Worm (Caenorhabditis elegans) whole organism, early embryonic: ENCODE data around the gene F10C1.8.
"Not testable (repeated sequence)": the region's sequence is repeated elsewhere in the genome, so short reads cannot be mapped to it uniquely, and the experiment has no call there.

Experiments used
- B0310.2 ChIP-seq: sonication (generic microtip); optimal IDR thresholded peaks from 2 replicates; lab custom pipeline; 2016; ENCODE audit warnings: mild to moderate bottlenecking, missing genetic modification characterization, missing compliant biosample characterization
- F13C5.2 ChIP-seq: sonication (generic microtip); optimal IDR thresholded peaks from 2 replicates; lab custom pipeline; 2017; ENCODE audit warnings: mild to moderate bottlenecking, missing genetic modification characterization, inconsistent platforms, missing compliant biosample characterization
- aly-1 ChIP-seq: sonication (generic microtip); optimal IDR thresholded peaks from 2 replicates; lab custom pipeline; 2016; ENCODE audit warnings: missing genetic modification characterization, missing compliant biosample characterization
- ama-1 ChIP-seq: fragments of 150-350 bp; optimal IDR thresholded peaks from 2 replicates; lab custom pipeline; 2014
- ceh-13 ChIP-seq: fragments of 200-800 bp; sonication (Bioruptor generic); optimal IDR thresholded peaks from 2 replicates; lab custom pipeline; 2018; ENCODE audit warnings: mild to moderate bottlenecking, missing genetic modification characterization, missing compliant biosample characterization
- ceh-36 ChIP-seq: sonication (generic microtip); optimal IDR thresholded peaks from 2 replicates; lab custom pipeline; 2016; ENCODE audit warnings: missing genetic modification characterization, inconsistent platforms, missing compliant biosample characterization
- ets-7 ChIP-seq: sonication (generic microtip); optimal IDR thresholded peaks from 2 replicates; lab custom pipeline; 2016; ENCODE audit warnings: missing genotype, missing genetic modification characterization, missing compliant biosample characterization
- flt-1 ChIP-seq: fragments of 200-800 bp; sonication (Bioruptor generic); IDR thresholded peaks from 2 replicates; pipeline ENCODE4 v1.3.6; 2022; ENCODE audit warnings: missing genetic modification characterization, missing compliant biosample characterization
- hmbx-1 ChIP-seq: sonication (generic microtip); optimal IDR thresholded peaks from 2 replicates; lab custom pipeline; 2016; ENCODE audit warnings: mild to moderate bottlenecking, missing genetic modification characterization, missing compliant biosample characterization
- hmg-4 ChIP-seq: fragments of 200-800 bp; sonication (Bioruptor generic); optimal IDR thresholded peaks from 2 replicates; lab custom pipeline; 2018; ENCODE audit warnings: mild to moderate bottlenecking, missing genetic modification characterization, missing compliant biosample characterization
- hnd-1 ChIP-seq: sonication (generic microtip); optimal IDR thresholded peaks from 2 replicates; lab custom pipeline; 2016; ENCODE audit warnings: missing genetic modification characterization, missing compliant biosample characterization
- pes-1 ChIP-seq: fragments of 200-800 bp; sonication (Bioruptor generic); IDR thresholded peaks from 2 replicates; pipeline ENCODE4 v1.3.6; 2022; ENCODE audit warnings: missing genetic modification reagents, missing genetic modification characterization, missing compliant biosample characterization
- scrt-1 ChIP-seq: fragments of 200-800 bp; sonication (Bioruptor generic); IDR thresholded peaks from 2 replicates; pipeline ENCODE4 v1.3.6; 2022; ENCODE audit warnings: missing genetic modification characterization, missing compliant biosample characterization
- sea-1 ChIP-seq: fragments of 200-800 bp; sonication (Bioruptor generic); conservative IDR thresholded peaks from 2 replicates; pipeline ENCODE4 v1.3.6; 2022; ENCODE audit warnings: missing genetic modification characterization, missing compliant biosample characterization
- tbx-11 ChIP-seq: fragments of 200-800 bp; sonication (Bioruptor generic); IDR thresholded peaks from 2 replicates; pipeline ENCODE4 v1.3.6; 2022; ENCODE audit warnings: missing genetic modification characterization, missing compliant biosample characterization
- tbx-37 ChIP-seq: fragments of 200-800 bp; sonication (Bioruptor generic); conservative IDR thresholded peaks from 2 replicates; pipeline ENCODE4 v1.3.6; 2022; ENCODE audit warnings: missing genetic modification reagents, missing genetic modification characterization, missing compliant biosample characterization
- tra-4 ChIP-seq: sonication (generic microtip); optimal IDR thresholded peaks from 2 replicates; lab custom pipeline; 2017; ENCODE audit warnings: missing genetic modification characterization, missing compliant biosample characterization

The F10C1.8 gene

ce11 chrII:5749733-5750238 lies 4.5 kb upstream of the F10C1.8 start, which contains the start of gene ifb-2:
TSS of gene ifb-2 (plus strand) at chrII:5750188.
- TF ChIP-seq hmg-4 (GFP tag; lab: Kevin White, UChicago) (no peak), flt-1 (GFP tag; lab: Robert Waterston, UW) (no peak), hnd-1 (no peak), scrt-1 (GFP tag; lab: Robert Waterston, UW) (no peak), ets-7 (no peak), hmbx-1 (no peak), tra-4 (no peak), tbx-11 (GFP tag; lab: Robert Waterston, UW) (no peak), pes-1 (GFP tag; lab: Robert Waterston, UW) (no peak), tbx-37 (GFP tag; lab: Robert Waterston, UW) (no peak), F13C5.2 (tag; lab: Kevin White, UChicago) (no peak), sea-1 (GFP tag; lab: Robert Waterston, UW) (no peak), ceh-36 (tag; lab: Kevin White, UChicago) (no peak), aly-1 (tag; lab: Kevin White, UChicago) (no peak), B0310.2 (tag; lab: Kevin White, UChicago) (no peak), ama-1 (lab: Kevin White, UChicago) (no peak)

- TF ChIP-seq ceh-36 (tag; lab: Kevin White, UChicago), result no peak
- TF ChIP-seq ets-7, result no peak
- TF ChIP-seq B0310.2 (tag; lab: Kevin White, UChicago), result no peak
- no peak for TF ChIP-seq ceh-13 (GFP tag; lab: Kevin White, UChicago)
- no peak for TF ChIP-seq hnd-1
- TF ChIP-seq hmbx-1, result no peak
- TF ChIP-seq ama-1 (lab: Kevin White, UChicago), result no peak
- TF ChIP-seq hmg-4 (GFP tag; lab: Kevin White, UChicago), result no peak
- no peak for TF ChIP-seq scrt-1 (GFP tag; lab: Robert Waterston, UW)
- no peak for TF ChIP-seq tra-4
These were observed 2.9 kb upstream of the F10C1.8 start for ce11 chrII:5751353-5751752.

ce11 chrII:5757656-5758055 lies 3.4 kb downstream of the F10C1.8 start, which contains the start of the genes F10C1.3 and F10C1.23:
TSS of gene F10C1.3 (minus strand) at chrII:5757756.
TSS of gene F10C1.23 (plus strand) at chrII:5758040.
- TF ChIP-seq ama-1 (lab: Kevin White, UChicago); ets-7; tbx-11 (GFP tag; lab: Robert Waterston, UW): not testable (repeated sequence)

ce11 chrII:5765318-5765717 lies 11.1 kb downstream of the F10C1.8 start, which contains the start of gene ifb-1:
TSS of gene ifb-1 (plus strand) at chrII:5765618.
- no peak for TF ChIP-seq hmg-4 (GFP tag; lab: Kevin White, UChicago)

ce11 chrII:5768274-5768820 lies 14.1 kb downstream of the F10C1.8 start:
- no peak for TF ChIP-seq scrt-1 (GFP tag; lab: Robert Waterston, UW)
- no peak for TF ChIP-seq hmg-4 (GFP tag; lab: Kevin White, UChicago)
- TF ChIP-seq tra-4, result no peak
- TF ChIP-seq ceh-13 (GFP tag; lab: Kevin White, UChicago), result no peak
- TF ChIP-seq ets-7, result no peak
- no peak for TF ChIP-seq pes-1 (GFP tag; lab: Robert Waterston, UW)
- no peak for TF ChIP-seq tbx-11 (GFP tag; lab: Robert Waterston, UW)

ce11 chrII:5772547-5773142 lies 18.4 kb downstream of the F10C1.8 start:
- no peak for TF ChIP-seq sea-1 (GFP tag; lab: Robert Waterston, UW)
- TF ChIP-seq tra-4, result no peak
- peak; percentile 75 for TF ChIP-seq scrt-1 (GFP tag; lab: Robert Waterston, UW)
- TF ChIP-seq ceh-36 (tag; lab: Kevin White, UChicago), result peak; percentile 89
- peak; percentile 66 for TF ChIP-seq F13C5.2 (tag; lab: Kevin White, UChicago)
- peak; percentile 38 for TF ChIP-seq ceh-13 (GFP tag; lab: Kevin White, UChicago)
- peak; percentile 47 for TF ChIP-seq B0310.2 (tag; lab: Kevin White, UChicago)
- peak; percentile 78 for TF ChIP-seq pes-1 (GFP tag; lab: Robert Waterston, UW)
- peak; percentile 62 for TF ChIP-seq hmg-4 (GFP tag; lab: Kevin White, UChicago)
- peak; percentile 56; the same call in 1 of the 2 replicates for TF ChIP-seq flt-1 (GFP tag; lab: Robert Waterston, UW)
- no peak for TF ChIP-seq aly-1 (tag; lab: Kevin White, UChicago)
- TF ChIP-seq tbx-37 (GFP tag; lab: Robert Waterston, UW), result peak; percentile 64
- TF ChIP-seq tbx-11 (GFP tag; lab: Robert Waterston, UW), result peak; percentile 78
- TF ChIP-seq hnd-1, result peak; percentile 59

ce11 chrII:5774120-5774519 lies 19.9 kb downstream of the F10C1.8 start, which contains the start of the genes dmd-5 and F10C1.1:
TSS of gene dmd-5 (minus strand) at chrII:5774220.
TSS of gene F10C1.1 (plus strand) at chrII:5774229.
- TF ChIP-seq tbx-37 (GFP tag; lab: Robert Waterston, UW) (no peak), hmg-4 (GFP tag; lab: Kevin White, UChicago) (no peak), flt-1 (GFP tag; lab: Robert Waterston, UW) (no peak), tra-4 (no peak), scrt-1 (GFP tag; lab: Robert Waterston, UW) (no peak), pes-1 (GFP tag; lab: Robert Waterston, UW) (no peak), ets-7 (no peak), tbx-11 (GFP tag; lab: Robert Waterston, UW) (no peak), sea-1 (GFP tag; lab: Robert Waterston, UW) (no peak), hmbx-1 (no peak), ama-1 (lab: Kevin White, UChicago) (no peak), ceh-36 (tag; lab: Kevin White, UChicago) (no peak), aly-1 (tag; lab: Kevin White, UChicago) (no peak), B0310.2 (tag; lab: Kevin White, UChicago) (no peak), hnd-1 (no peak), ceh-13 (GFP tag; lab: Kevin White, UChicago) (no peak)
